Fruit fly (Drosophila melanogaster) whole organism, prepupa: ENCODE measurements around the gene CG13605.
A peak's percentile ranks its signal among the peaks of the same experiment; 100 is the strongest.

Experiments used
- Blimp-1 ChIP-seq: fragments of 200-800 bp; sonication (Bioruptor generic); optimal IDR thresholded peaks from 3 replicates; lab custom pipeline; 2017; ENCODE audit warnings: missing biosample characterization, missing genetic modification characterization, mild to moderate bottlenecking, moderate library complexity, missing genetic modification reagents
- CG10669 ChIP-seq: fragments of 200-800 bp; sonication (Bioruptor generic); optimal IDR thresholded peaks from 3 replicates; lab custom pipeline; 2018; ENCODE audit warnings: missing biosample characterization, mild to moderate bottlenecking, missing genetic modification characterization, moderate library complexity
- CG11294 ChIP-seq: fragments of 200-800 bp; sonication (Bioruptor generic); IDR thresholded peaks from 2 replicates; pipeline ENCODE4 v1.3.6; 2022; ENCODE audit warnings: missing biosample characterization, missing genetic modification characterization
- CG11762 ChIP-seq: fragments of 200-800 bp; sonication (Bioruptor generic); optimal IDR thresholded peaks from 3 replicates; lab custom pipeline; 2016; ENCODE audit warnings: missing biosample characterization, missing genetic modification characterization; ENCODE audit not compliant: insufficient read depth
- CG11902 ChIP-seq: fragments of 200-800 bp; sonication (Bioruptor generic); optimal IDR thresholded peaks from 3 replicates; lab custom pipeline; 2016; ENCODE audit warnings: missing biosample characterization, missing genetic modification characterization
- CG15336 ChIP-seq: fragments of 200-800 bp; sonication (Bioruptor generic); IDR thresholded peaks from 2 replicates; pipeline ENCODE4 v1.3.6; 2022; ENCODE audit warnings: missing biosample characterization, missing genetic modification characterization
- CG16779 ChIP-seq: fragments of 200-800 bp; sonication (Bioruptor generic); optimal IDR thresholded peaks from 3 replicates; lab custom pipeline; 2017; ENCODE audit warnings: missing biosample characterization, mild to moderate bottlenecking, missing genetic modification characterization
- CG3032 ChIP-seq: fragments of 200-800 bp; optimal IDR thresholded peaks from 2 replicates; lab custom pipeline; 2019; ENCODE audit warnings: missing biosample characterization, mild to moderate bottlenecking, missing genetic modification characterization, moderate library complexity
- CG31627 ChIP-seq: fragments of 200-800 bp; sonication (Bioruptor generic); optimal IDR thresholded peaks from 3 replicates; lab custom pipeline; 2016; ENCODE audit warnings: missing biosample characterization, missing genetic modification characterization
- CG32006 ChIP-seq: fragments of 200-800 bp; sonication (Bioruptor generic); optimal IDR thresholded peaks from 3 replicates; lab custom pipeline; 2017; ENCODE audit warnings: missing biosample characterization, mild to moderate bottlenecking, missing genetic modification characterization
- CG34406 ChIP-seq: fragments of 200-800 bp; sonication (Bioruptor generic); optimal IDR thresholded peaks from 3 replicates; lab custom pipeline; 2016; ENCODE audit warnings: missing biosample characterization, missing genetic modification characterization
- CG3919 ChIP-seq: fragments of 200-800 bp; sonication (Bioruptor generic); optimal IDR thresholded peaks from 3 replicates; lab custom pipeline; 2016; ENCODE audit warnings: missing biosample characterization, missing genetic modification characterization
- CG4318 ChIP-seq: fragments of 200-800 bp; sonication (Bioruptor generic); optimal IDR thresholded peaks from 3 replicates; lab custom pipeline; 2017; ENCODE audit warnings: missing biosample characterization, mild to moderate bottlenecking, missing genetic modification characterization
- CG6163 ChIP-seq: fragments of 200-800 bp; sonication (Bioruptor generic); IDR thresholded peaks from 3 replicates; pipeline ENCODE4 v1.3.6; 2022; ENCODE audit warnings: missing biosample characterization, missing genetic modification characterization
- CG6276 ChIP-seq: fragments of 200-800 bp; sonication (Bioruptor generic); optimal IDR thresholded peaks from 2 replicates; lab custom pipeline; 2017; ENCODE audit warnings: missing biosample characterization, mild to moderate bottlenecking, missing genetic modification characterization
- CG6792 ChIP-seq: fragments of 200-800 bp; sonication (Bioruptor generic); optimal IDR thresholded peaks from 3 replicates; lab custom pipeline; 2016; ENCODE audit warnings: missing biosample characterization, missing genetic modification characterization
- CG6808 ChIP-seq: fragments of 200-800 bp; sonication (Bioruptor generic); optimal IDR thresholded peaks from 3 replicates; lab custom pipeline; 2017; ENCODE audit warnings: missing biosample characterization, missing genetic modification characterization, mild to moderate bottlenecking, moderate library complexity, missing genetic modification reagents
- CG6854 ChIP-seq: fragments of 200-800 bp; sonication (Bioruptor generic); optimal IDR thresholded peaks from 2 replicates; lab custom pipeline; 2017; ENCODE audit warnings: missing biosample characterization, mild to moderate bottlenecking, missing genetic modification characterization
- CG7368 ChIP-seq: fragments of 200-800 bp; sonication (Bioruptor generic); optimal IDR thresholded peaks from 3 replicates; lab custom pipeline; 2016; ENCODE audit warnings: missing biosample characterization, missing genetic modification characterization
- CG8119 ChIP-seq: fragments of 200-800 bp; sonication (Bioruptor generic); IDR thresholded peaks from 3 replicates; pipeline ENCODE4 v1.3.6; 2022; ENCODE audit warnings: missing biosample characterization, missing genetic modification characterization
- CG8319 ChIP-seq: fragments of 200-800 bp; sonication (Bioruptor generic); optimal IDR thresholded peaks from 3 replicates; lab custom pipeline; 2016; ENCODE audit warnings: missing biosample characterization, missing genetic modification characterization
- CG8632 ChIP-seq: fragments of 200-800 bp; sonication (Bioruptor generic); optimal IDR thresholded peaks from 3 replicates; lab custom pipeline; 2016; ENCODE audit warnings: missing biosample characterization, missing genetic modification characterization
- CG9139 ChIP-seq: fragments of 200-800 bp; sonication (Bioruptor generic); optimal IDR thresholded peaks from 3 replicates; lab custom pipeline; 2017; ENCODE audit warnings: missing biosample characterization, mild to moderate bottlenecking, missing genetic modification characterization
- Eip75B ChIP-seq: fragments of 200-800 bp; sonication (Bioruptor generic); optimal IDR thresholded peaks from 3 replicates; lab custom pipeline; 2016; ENCODE audit warnings: missing biosample characterization, missing genetic modification characterization
- Ets21C ChIP-seq: fragments of 200-800 bp; sonication (Bioruptor generic); optimal IDR thresholded peaks from 3 replicates; lab custom pipeline; 2016; ENCODE audit warnings: missing biosample characterization, missing genetic modification characterization
- Ets96B ChIP-seq: fragments of 200-800 bp; optimal IDR thresholded peaks from 2 replicates; lab custom pipeline; 2019; ENCODE audit warnings: missing biosample characterization, mild to moderate bottlenecking, missing genetic modification characterization, moderate library complexity
- Gug ChIP-seq: fragments of 200-800 bp; sonication (Bioruptor generic); IDR thresholded peaks from 2 replicates; pipeline ENCODE4 v1.3.6; 2022; ENCODE audit warnings: missing biosample characterization, missing genetic modification characterization
- Hr38 ChIP-seq: sonication (Bioruptor generic); optimal IDR thresholded peaks from 2 replicates; lab custom pipeline; 2016; ENCODE audit warnings: missing biosample characterization, missing genetic modification characterization
- Hr39 ChIP-seq: fragments of 200-800 bp; sonication (Bioruptor generic); optimal IDR thresholded peaks from 2 replicates; lab custom pipeline; 2016; ENCODE audit warnings: missing biosample characterization, missing genetic modification characterization
- Hr4 ChIP-seq: fragments of 200-800 bp; sonication (Bioruptor generic); optimal IDR thresholded peaks from 3 replicates; lab custom pipeline; 2016; ENCODE audit warnings: missing biosample characterization, missing genetic modification characterization
- OdsH ChIP-seq: fragments of 200-800 bp; sonication (Bioruptor generic); optimal IDR thresholded peaks from 3 replicates; lab custom pipeline; 2016; ENCODE audit warnings: missing biosample characterization, missing genetic modification characterization
- Smox ChIP-seq: fragments of 200-800 bp; sonication (Bioruptor generic); optimal IDR thresholded peaks from 3 replicates; lab custom pipeline; 2016; ENCODE audit warnings: missing biosample characterization, missing genetic modification characterization
- Sox102F ChIP-seq: fragments of 200-800 bp; sonication (Bioruptor generic); optimal IDR thresholded peaks from 2 replicates; lab custom pipeline; 2016; ENCODE audit warnings: missing biosample characterization, mild to moderate bottlenecking, missing genetic modification characterization
- Sox14 ChIP-seq: fragments of 200-800 bp; sonication (Bioruptor generic); optimal IDR thresholded peaks from 3 replicates; lab custom pipeline; 2016; ENCODE audit warnings: missing biosample characterization, missing genetic modification characterization
- Sox15 ChIP-seq: fragments of 200-800 bp; sonication (Bioruptor generic); optimal IDR thresholded peaks from 3 replicates; lab custom pipeline; 2016; ENCODE audit warnings: missing biosample characterization, missing genetic modification characterization
- achi ChIP-seq: fragments of 200-800 bp; sonication (Bioruptor generic); optimal IDR thresholded peaks from 3 replicates; lab custom pipeline; 2016; ENCODE audit warnings: missing biosample characterization, missing genetic modification characterization
- acj6 ChIP-seq: fragments of 200-800 bp; sonication (Bioruptor generic); optimal IDR thresholded peaks from 3 replicates; lab custom pipeline; 2016; ENCODE audit warnings: missing biosample characterization, missing genetic modification characterization
- cyc ChIP-seq: fragments of 200-800 bp; sonication (Bioruptor generic); optimal IDR thresholded peaks from 3 replicates; lab custom pipeline; 2016; ENCODE audit warnings: missing biosample characterization, missing genetic modification characterization
- dac ChIP-seq: fragments of 200-800 bp; sonication (Bioruptor generic); optimal IDR thresholded peaks from 2 replicates; lab custom pipeline; 2017; ENCODE audit warnings: missing biosample characterization, mild to moderate bottlenecking, missing genetic modification characterization
- dsx ChIP-seq: fragments of 200-800 bp; optimal IDR thresholded peaks from 3 replicates; lab custom pipeline; 2019; ENCODE audit warnings: missing biosample characterization, mild to moderate bottlenecking, missing genetic modification characterization, moderate library complexity; ENCODE audit not compliant: poor library complexity, severe bottlenecking
- eg ChIP-seq: fragments of 200-800 bp; sonication (Bioruptor generic); IDR thresholded peaks from 3 replicates; pipeline ENCODE4 v1.3.6; 2022; ENCODE audit warnings: missing biosample characterization, missing genetic modification characterization
- esn ChIP-seq: fragments of 200-800 bp; sonication (Bioruptor generic); optimal IDR thresholded peaks from 2 replicates; lab custom pipeline; 2016; ENCODE audit warnings: missing biosample characterization, mild to moderate bottlenecking, missing genetic modification characterization, moderate library complexity
- fd85E ChIP-seq: fragments of 200-800 bp; sonication (Bioruptor generic); optimal IDR thresholded peaks from 3 replicates; lab custom pipeline; 2016; ENCODE audit warnings: missing biosample characterization, missing genetic modification characterization
- fkh ChIP-seq: fragments of 200-800 bp; sonication (Bioruptor generic); optimal IDR thresholded peaks from 3 replicates; lab custom pipeline; 2017; ENCODE audit warnings: missing biosample characterization, mild to moderate bottlenecking, missing genetic modification characterization, moderate library complexity
- lz ChIP-seq: fragments of 200-800 bp; sonication (Bioruptor generic); optimal IDR thresholded peaks from 3 replicates; lab custom pipeline; 2016; ENCODE audit warnings: missing biosample characterization, missing genetic modification characterization
- pdm3 ChIP-seq: fragments of 200-800 bp; sonication (Bioruptor generic); optimal IDR thresholded peaks from 3 replicates; lab custom pipeline; 2016; ENCODE audit warnings: missing biosample characterization, missing genetic modification characterization
- salr ChIP-seq, 2 experiments: fragments of 200-800 bp; sonication (Bioruptor generic); optimal IDR thresholded peaks; 3 replicates each; lab custom pipeline; 2016 to 2018; ENCODE audit warnings: missing biosample characterization in 2 of 2, missing genetic modification characterization in 2 of 2, mild to moderate bottlenecking in 1 of 2
- topi ChIP-seq: fragments of 200-800 bp; sonication (Bioruptor generic); optimal IDR thresholded peaks from 3 replicates; lab custom pipeline; 2016; ENCODE audit warnings: missing biosample characterization, missing genetic modification characterization
- vri ChIP-seq: fragments of 200-800 bp; sonication (Bioruptor generic); optimal IDR thresholded peaks from 3 replicates; lab custom pipeline; 2016; ENCODE audit warnings: missing biosample characterization, mild to moderate bottlenecking, missing genetic modification characterization

CG13605 gene

DNA sequence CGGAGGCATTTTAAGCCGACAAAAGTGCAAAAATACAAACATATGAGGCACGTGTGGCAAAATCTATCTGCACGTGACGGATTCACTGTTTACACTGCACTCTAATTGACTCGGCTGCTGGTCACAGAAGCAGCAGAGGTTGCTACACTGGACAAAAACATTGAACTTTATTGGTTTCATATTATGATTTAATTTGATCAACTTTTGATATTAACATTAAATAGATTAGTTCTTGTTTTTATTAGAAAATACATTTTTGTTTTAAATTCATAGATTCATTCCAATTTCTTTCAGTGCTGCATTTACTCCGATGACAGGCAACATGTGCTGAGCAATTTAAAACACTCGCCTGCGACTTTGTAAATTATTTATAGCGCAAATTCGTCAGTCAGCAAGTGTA, 33.1 kb downstream of the CG13605 start (continued):
- TF ChIP-seq Eip75B (GFP tag; lab: Kevin White, UChicago) = peak; percentile 4
- TF ChIP-seq Smox (GFP tag; lab: Kevin White, UChicago) = no peak
- TF ChIP-seq Ets21C (GFP tag; lab: Kevin White, UChicago) = no peak
- TF ChIP-seq Hr4 (GFP tag; lab: Kevin White, UChicago) = peak; percentile 46
- no peak for TF ChIP-seq topi (GFP tag; lab: Kevin White, UChicago)
- TF ChIP-seq CG32006 (GFP tag; lab: Kevin White, UChicago) = peak; percentile 42
- no peak for TF ChIP-seq esn (GFP tag; lab: Kevin White, UChicago)

DNA sequence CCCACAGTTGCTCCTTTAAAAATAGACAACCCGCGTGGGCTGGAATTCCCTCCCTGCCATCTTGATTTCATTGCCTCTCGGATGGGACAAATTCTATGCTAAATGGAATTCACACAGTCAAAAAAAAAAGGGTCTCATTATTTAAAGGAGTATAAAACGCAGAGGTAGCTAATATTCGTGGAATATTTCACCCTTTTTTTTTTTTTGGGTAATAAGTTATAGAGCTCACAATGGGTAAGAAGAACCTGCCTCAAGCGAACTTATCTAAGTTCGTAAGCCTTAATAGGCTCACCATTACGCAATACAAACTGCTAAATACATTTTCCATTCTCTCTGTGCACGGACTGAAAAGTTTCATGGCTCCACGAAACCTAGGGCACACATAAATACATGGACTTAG, 38.5 kb downstream of the CG13605 start:
- no peak for TF ChIP-seq Smox (GFP tag; lab: Kevin White, UChicago)
- no peak for TF ChIP-seq topi (GFP tag; lab: Kevin White, UChicago)
- no peak for TF ChIP-seq CG31627 (GFP tag; lab: Kevin White, UChicago)
- no peak for TF ChIP-seq CG4318 (GFP tag; lab: Kevin White, UChicago)
- peak; percentile 12 for TF ChIP-seq Eip75B (GFP tag; lab: Kevin White, UChicago)
- TF ChIP-seq fkh (GFP tag; lab: Kevin White, UChicago) = no peak
- peak; percentile 14 for TF ChIP-seq OdsH (GFP tag; lab: Kevin White, UChicago)
- TF ChIP-seq eg (GFP tag; lab: Robert Waterston, UW) = no peak
- no peak for TF ChIP-seq CG6792 (GFP tag; lab: Kevin White, UChicago)
- no peak for TF ChIP-seq Hr39 (GFP tag; lab: Kevin White, UChicago)
- no peak for TF ChIP-seq Gug (GFP tag; lab: Robert Waterston, UW)
- TF ChIP-seq CG15336 (GFP tag; lab: Robert Waterston, UW) = no peak
- TF ChIP-seq achi (GFP tag; lab: Kevin White, UChicago) = no peak
- TF ChIP-seq CG34406 (GFP tag; lab: Kevin White, UChicago) = no peak
- TF ChIP-seq CG6163 = no peak
- no peak for TF ChIP-seq fd85E (GFP tag; lab: Kevin White, UChicago)
- TF ChIP-seq vri (GFP tag; lab: Kevin White, UChicago) = no peak
- no peak for TF ChIP-seq CG16779 (tag; lab: Kevin White, UChicago)
- no peak for TF ChIP-seq Hr38
- TF ChIP-seq CG6808 = peak; percentile 6
- TF ChIP-seq CG10669 = peak; percentile 25
- TF ChIP-seq CG7368 = no peak
- no peak for TF ChIP-seq CG3919
- TF ChIP-seq Blimp-1 = no peak
- TF ChIP-seq CG8632 (GFP tag; lab: Kevin White, UChicago) = no peak
- TF ChIP-seq Ets96B (tag; lab: Kevin White, UChicago) = peak; percentile 6
- TF ChIP-seq pdm3 = peak; percentile 6
- no peak for TF ChIP-seq Sox102F (GFP tag; lab: Kevin White, UChicago)
- no peak for TF ChIP-seq Sox15 (GFP tag; lab: Kevin White, UChicago)
- no peak for TF ChIP-seq dac
- no peak for TF ChIP-seq CG6276 (GFP tag; lab: Kevin White, UChicago)
- no peak for TF ChIP-seq esn (GFP tag; lab: Kevin White, UChicago)
- no peak for TF ChIP-seq CG11762
- no peak for TF ChIP-seq CG8319
- no peak for TF ChIP-seq lz (GFP tag; lab: Kevin White, UChicago)
- TF ChIP-seq CG8119 = 0 out of 3 replicates have a peak, but pooled peaks have one; percentile 32
- no peak for TF ChIP-seq cyc
- no peak for TF ChIP-seq CG32006 (GFP tag; lab: Kevin White, UChicago)
- no peak for TF ChIP-seq Sox14 (GFP tag; lab: Kevin White, UChicago)
- no peak for TF ChIP-seq dsx (GFP tag; lab: Kevin White, UChicago)
- TF ChIP-seq Hr4 (GFP tag; lab: Kevin White, UChicago) = peak; percentile 12
- TF ChIP-seq CG6854 (GFP tag; lab: Kevin White, UChicago) = no peak
- TF ChIP-seq CG9139 (GFP tag; lab: Kevin White, UChicago) = no peak
- no peak for TF ChIP-seq CG3032 (tag; lab: Kevin White, UChicago)
- no peak for TF ChIP-seq CG11294 (GFP tag; lab: Robert Waterston, UW)
- no peak for TF ChIP-seq CG11902 (GFP tag; lab: Kevin White, UChicago)
- TF ChIP-seq acj6 (GFP tag; lab: Kevin White, UChicago) = no peak
- peak in 1 of 2 experiments; percentile 10 for TF ChIP-seq salr (GFP tag; optimal IDR thresholded peaks at IDR 0.05; lab: Kevin White, UChicago)
